Fruit fly (Drosophila melanogaster): ENCODE results near the gene CenG1A.

DNA sequence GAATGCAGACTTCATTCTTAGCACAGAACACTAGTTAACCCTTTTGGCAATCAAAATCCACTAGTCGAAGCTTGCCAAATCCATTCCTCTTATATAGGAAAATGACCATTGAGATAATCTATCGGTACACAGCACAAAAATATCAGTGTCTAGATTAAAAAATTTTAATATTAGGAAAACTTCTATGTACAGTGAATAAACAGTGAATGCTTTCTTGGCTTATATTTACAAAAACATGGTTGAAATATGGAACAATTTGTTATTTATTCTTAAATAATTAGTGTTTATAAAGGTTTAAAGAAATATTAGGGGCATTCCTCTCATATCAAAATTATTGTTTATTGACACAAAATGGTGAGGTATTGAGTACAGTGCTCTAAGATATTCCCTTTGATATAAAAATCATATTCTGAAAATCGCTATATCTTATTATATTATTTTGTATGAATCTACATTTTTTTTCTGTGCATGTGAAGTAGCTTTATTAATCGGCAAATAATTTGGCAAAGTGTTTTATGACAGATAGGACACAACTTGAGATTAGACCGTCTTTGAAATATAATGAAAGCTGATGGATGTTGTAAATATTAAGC is 8.4 kb downstream of the CenG1A start, which contains the start of gene CG33306:
- TF ChIP-seq cnc (optimal IDR thresholded peaks at IDR 0.05) (no peak), kay (GFP tag; ENCODE audit: borderline replicate concordance) (no peak), tj (GFP tag; optimal IDR thresholded peaks at IDR 0.05) (no peak), CG11617 (GFP tag; optimal IDR thresholded peaks at IDR 0.05) (peak; percentile 43), toe (GFP tag; optimal IDR thresholded peaks at IDR 0.05) (no peak), CG7101 (tag; optimal IDR thresholded peaks at IDR 0.05) (peak; percentile 44)

Measured in whole organism, adult.